Worm (Caenorhabditis elegans) whole organism, L2 larva: ENCODE results near the gene F15A4.5.

Experiments used
- ama-1 ChIP-seq: fragments of 150-350 bp; optimal IDR thresholded peaks from 2 replicates; lab custom pipeline; 2018; ENCODE audit warnings: inconsistent platforms
- ceh-82 ChIP-seq: fragments of 150-350 bp; optimal IDR thresholded peaks from 2 replicates; lab custom pipeline; 2014; ENCODE audit warnings: missing biosample characterization, missing genetic modification characterization
- lsy-2 ChIP-seq, 2 experiments: fragments of 150-350 bp in 1 of 2; sonication (generic microtip) in 1 of 2; optimal IDR thresholded peaks; 2 replicates each; lab custom pipeline; 2014 to 2017; ENCODE audit warnings: missing biosample characterization in 2 of 2, missing genetic modification characterization in 2 of 2
- mab-5 ChIP-seq: fragments of 150-350 bp; optimal IDR thresholded peaks from 2 replicates; lab custom pipeline; 2014; ENCODE audit warnings: missing biosample characterization, missing genetic modification characterization
- mbf-1 ChIP-seq: sonication (generic microtip); optimal IDR thresholded peaks from 2 replicates; lab custom pipeline; 2017; ENCODE audit warnings: missing biosample characterization, missing genetic modification characterization
- nhr-25 ChIP-seq: fragments of 150-350 bp; sonication (generic microtip); optimal IDR thresholded peaks from 3 replicates; lab custom pipeline; 2014; ENCODE audit warnings: missing biosample characterization, missing genetic modification characterization
- snpc-4 ChIP-seq: fragments of 150-350 bp; optimal IDR thresholded peaks from 2 replicates; lab custom pipeline; 2014; ENCODE audit warnings: missing biosample characterization, missing genetic modification characterization
- unc-39 ChIP-seq: fragments of 150-350 bp; optimal IDR thresholded peaks from 2 replicates; lab custom pipeline; 2014; ENCODE audit warnings: missing biosample characterization, missing genetic modification characterization
- unc-62 ChIP-seq: fragments of 150-350 bp; optimal IDR thresholded peaks from 2 replicates; lab custom pipeline; 2014; ENCODE audit warnings: missing biosample characterization, missing genetic modification reagents, missing genetic modification characterization
- zag-1 ChIP-seq: fragments of 150-350 bp; optimal IDR thresholded peaks from 2 replicates; lab custom pipeline; 2014; ENCODE audit warnings: missing biosample characterization, missing genetic modification characterization
- ztf-11 ChIP-seq: sonication (generic microtip); optimal IDR thresholded peaks from 2 replicates; lab custom pipeline; 2017; ENCODE audit warnings: missing biosample characterization, missing genetic modification characterization

DNA sequence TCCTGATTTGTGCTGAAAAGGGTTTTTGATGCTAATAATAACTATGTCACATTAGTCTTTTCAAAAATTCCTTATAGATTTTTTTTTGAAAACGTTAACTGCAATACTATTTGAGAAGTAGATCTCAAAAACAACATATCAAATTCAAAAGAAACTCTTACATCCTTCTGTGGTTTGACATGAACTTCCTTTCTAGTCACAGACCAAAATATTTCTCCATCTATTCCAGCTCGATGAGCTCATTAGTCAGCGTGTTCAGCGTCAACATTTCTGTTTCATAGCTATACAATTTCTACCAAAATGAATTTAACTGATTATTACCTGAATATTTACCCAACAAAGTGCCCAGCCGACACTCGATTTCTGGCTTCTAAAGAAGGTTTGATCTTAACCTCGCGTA lies 37.6 kb upstream of the F15A4.5 start, which contains the start of gene srh-67:
- TF ChIP-seq ceh-82 (tag; lab: Kevin White, UChicago) (no peak), nhr-25 (tag; lab: Kevin White, UChicago) (no peak), ztf-11 (no peak), lsy-2 (tag; optimal IDR thresholded peaks at IDR 0.05; lab: Kevin White, UChicago) (no peak), zag-1 (no peak), mab-5 (tag; lab: Kevin White, UChicago) (no peak), unc-39 (no peak), ama-1 (lab: Kevin White, UChicago) (no peak), snpc-4 (tag; lab: Kevin White, UChicago) (no peak), unc-62 (no peak), mbf-1 (tag; lab: Kevin White, UChicago) (no peak)
